Worm (Caenorhabditis elegans): ENCODE data around the gene F58D12.1.
"Not testable (repeated sequence)": the region's sequence is repeated elsewhere in the genome, so short reads cannot be mapped to it uniquely, and the experiment has no call there.

Gene F58D12.1

ce11 chrV:14038328-14039084 lies 10.9 kb upstream of the F58D12.1 start, which contains the start of gene vps-39:
Gene vps-39, minus strand, starts transcription at chrV:14038378.
- peak; percentile 5 for TF ChIP-seq nhr-129 (tag; optimal IDR thresholded peaks at IDR 0.05)
- TF ChIP-seq unc-55 (GFP tag; optimal IDR thresholded peaks at IDR 0.05): peak; percentile 25
- TF ChIP-seq sma-3 (GFP tag; optimal IDR thresholded peaks at IDR 0.05): peak; percentile 28
- peak in 1 of 2 experiments; percentile 35 for TF ChIP-seq lsy-2 (tag; optimal IDR thresholded peaks at IDR 0.05)
- peak; percentile 8 for TF ChIP-seq gmeb-1 (tag; optimal IDR thresholded peaks at IDR 0.05)
- peak; percentile 58 for TF ChIP-seq F13H6.1 (tag; optimal IDR thresholded peaks at IDR 0.05)
- TF ChIP-seq lin-13 (GFP tag; optimal IDR thresholded peaks at IDR 0.05): peak; percentile 4
- peak; percentile 28 for TF ChIP-seq sma-9 (GFP tag; optimal IDR thresholded peaks at IDR 0.05)
- not testable (repeated sequence) for TF ChIP-seq sma-9 (tag; optimal IDR thresholded peaks at IDR 0.05)

- TF ChIP-seq dmd-4 (tag; optimal IDR thresholded peaks at IDR 0.05) (peak; percentile 60), crh-2 (tag; optimal IDR thresholded peaks at IDR 0.05) (peak; percentile 93), zag-1 (tag; optimal IDR thresholded peaks at IDR 0.05) (peak; percentile 69), mdl-1 (tag; optimal IDR thresholded peaks at IDR 0.05) (peak; percentile 58 to 68), sem-4 (tag; optimal IDR thresholded peaks at IDR 0.05) (peak; percentile 93), fos-1 (tag; optimal IDR thresholded peaks at IDR 0.05) (peak; percentile 83), unc-62 (GFP tag; optimal IDR thresholded peaks at IDR 0.05) (peak; percentile 55), nhr-237 (tag; optimal IDR thresholded peaks at IDR 0.05) (peak; percentile 33), ztf-4 (tag; optimal IDR thresholded peaks at IDR 0.05) (peak; percentile 84), nhr-25 (tag; optimal IDR thresholded peaks at IDR 0.05) (peak; percentile 90), sma-9 (GFP tag; optimal IDR thresholded peaks at IDR 0.05) (peak; percentile 99), egl-27 (tag; optimal IDR thresholded peaks at IDR 0.05) (peak; percentile 76), mab-5 (tag; optimal IDR thresholded peaks at IDR 0.05) (peak; percentile 67), skn-1 (tag; optimal IDR thresholded peaks at IDR 0.05) (peak; percentile 13), nhr-10 (tag; optimal IDR thresholded peaks at IDR 0.05) (peak; percentile 39), gmeb-1 (tag; optimal IDR thresholded peaks at IDR 0.05) (peak; percentile 88), ceh-16 (tag; optimal IDR thresholded peaks at IDR 0.05) (peak; percentile 89), nhr-129 (tag; optimal IDR thresholded peaks at IDR 0.05) (peak; percentile 68), sma-3 (GFP tag; optimal IDR thresholded peaks at IDR 0.05) (peak; percentile 98), unc-55 (GFP tag; optimal IDR thresholded peaks at IDR 0.05) (peak; percentile 78), nhr-21 (tag; optimal IDR thresholded peaks at IDR 0.05) (peak; percentile 97), C34F6.9 (tag; optimal IDR thresholded peaks at IDR 0.05) (peak; percentile 91), snpc-4 (tag; optimal IDR thresholded peaks at IDR 0.05) (peak; percentile 68), lin-13 (GFP tag; optimal IDR thresholded peaks at IDR 0.05) (peak; percentile 87), blmp-1 (tag; optimal IDR thresholded peaks at IDR 0.05; ENCODE audit: insufficient read depth) (peak; percentile 80), nhr-77 (tag; optimal IDR thresholded peaks at IDR 0.05) (peak; percentile 7), Y55F3AM.14 (GFP tag; optimal IDR thresholded peaks at IDR 0.05) (peak; percentile 86), F13H6.1 (tag; optimal IDR thresholded peaks at IDR 0.05) (peak; percentile 96), R02D3.7 (tag; optimal IDR thresholded peaks at IDR 0.05) (peak; percentile 48), lsy-2 (tag; optimal IDR thresholded peaks at IDR 0.05) (peak; percentile 82 to 93), ZK546.5 (tag; optimal IDR thresholded peaks at IDR 0.05) (peak; percentile 35), ceh-82 (tag; optimal IDR thresholded peaks at IDR 0.05) (peak; percentile 67), lin-11 (tag; optimal IDR thresholded peaks at IDR 0.05) (peak; percentile 94)
- TF ChIP-seq sma-9 (tag; optimal IDR thresholded peaks at IDR 0.05): not testable (repeated sequence)
Observed at ce11 chrV:14055097-14055496, 5.7 kb downstream of the F58D12.1 start.

DNA sequence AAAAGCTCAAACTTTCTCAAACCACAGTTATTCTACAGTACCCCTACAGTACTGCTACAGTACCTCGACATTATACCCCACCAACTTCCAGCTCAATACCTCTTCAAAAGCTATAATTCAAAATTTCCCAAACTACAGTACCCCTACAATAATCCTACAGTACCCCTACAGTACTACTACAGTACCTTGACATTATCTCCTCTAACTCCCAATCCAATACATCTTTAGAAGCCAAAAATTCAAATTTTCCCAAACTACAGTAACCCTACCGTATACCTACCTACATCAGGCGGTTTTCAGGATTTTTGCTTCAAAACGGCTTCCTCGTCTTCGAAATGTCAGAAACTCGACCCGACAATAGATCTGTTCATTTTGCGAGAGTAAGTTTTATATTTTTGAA lies 8.2 kb downstream of the F58D12.1 start, which contains the start of gene F58D12.3:
Gene F58D12.3 (plus strand): TSS at position 301 of the 400 bp plus-strand sequence.
- TF ChIP-seq nhr-11 (tag; optimal IDR thresholded peaks at IDR 0.05) (no peak), lin-11 (tag; optimal IDR thresholded peaks at IDR 0.05) (no peak), lin-13 (GFP tag; optimal IDR thresholded peaks at IDR 0.05) (no peak), blmp-1 (tag; optimal IDR thresholded peaks at IDR 0.05; ENCODE audit: insufficient read depth) (no peak), elt-3 (tag; optimal IDR thresholded peaks at IDR 0.05) (no peak), alr-1 (tag; optimal IDR thresholded peaks at IDR 0.05) (no peak), nhr-21 (tag; optimal IDR thresholded peaks at IDR 0.05) (no peak), ZK546.5 (tag; optimal IDR thresholded peaks at IDR 0.05) (no peak), aly-2 (tag; optimal IDR thresholded peaks at IDR 0.05) (no peak), sma-3 (GFP tag; optimal IDR thresholded peaks at IDR 0.05) (no peak), C34F6.9 (tag; optimal IDR thresholded peaks at IDR 0.05) (no peak), egl-27 (tag; optimal IDR thresholded peaks at IDR 0.05) (no peak), Y55F3AM.14 (GFP tag; optimal IDR thresholded peaks at IDR 0.05) (no peak), mdl-1 (tag; optimal IDR thresholded peaks at IDR 0.05) (no peak), F13H6.1 (tag; optimal IDR thresholded peaks at IDR 0.05) (no peak), elt-1 (tag; optimal IDR thresholded peaks at IDR 0.05) (no peak), dmd-4 (tag; optimal IDR thresholded peaks at IDR 0.05) (no peak), nhr-77 (tag; optimal IDR thresholded peaks at IDR 0.05) (no peak), R02D3.7 (tag; optimal IDR thresholded peaks at IDR 0.05) (no peak)
